Worm (Caenorhabditis elegans) whole organism, L2 larva: ENCODE measurements around the gene tbb-1.

ENCODE experiments used
- lin-13 ChIP-seq: fragments of 150-350 bp; optimal IDR thresholded peaks from 2 replicates; lab custom pipeline; 2014; ENCODE audit warnings: missing biosample characterization, missing genetic modification reagents, missing genetic modification characterization
- lin-39 ChIP-seq: fragments of 150-350 bp; optimal IDR thresholded peaks from 2 replicates; lab custom pipeline; 2014; ENCODE audit warnings: missing biosample characterization, missing genetic modification reagents, missing genetic modification characterization
- nhr-77 ChIP-seq: fragments of 150-350 bp; optimal IDR thresholded peaks from 2 replicates; lab custom pipeline; 2014; ENCODE audit warnings: missing biosample characterization, missing genetic modification characterization
- snpc-4 ChIP-seq: fragments of 150-350 bp; optimal IDR thresholded peaks from 2 replicates; lab custom pipeline; 2014; ENCODE audit warnings: missing biosample characterization, missing genetic modification characterization
- unc-62 ChIP-seq: fragments of 150-350 bp; optimal IDR thresholded peaks from 2 replicates; lab custom pipeline; 2014; ENCODE audit warnings: missing biosample characterization, missing genetic modification reagents, missing genetic modification characterization
- zag-1 ChIP-seq: fragments of 150-350 bp; optimal IDR thresholded peaks from 2 replicates; lab custom pipeline; 2014; ENCODE audit warnings: missing biosample characterization, missing genetic modification characterization
- ztf-1 ChIP-seq: fragments of 200-800 bp; sonication (Bioruptor generic); conservative IDR thresholded peaks from 2 replicates; pipeline ENCODE4 v1.3.6; 2022; ENCODE audit warnings: missing genetic modification characterization, missing compliant biosample characterization

ce11 chrIII:10714541-10714940 lies 27.7 kb downstream of the tbb-1 start:
- TF ChIP-seq lin-39 (tag; lab: Kevin White, UChicago) (no peak), nhr-77 (tag; lab: Kevin White, UChicago) (no peak), snpc-4 (tag; lab: Kevin White, UChicago) (no peak), zag-1 (tag; lab: Kevin White, UChicago) (no peak), lin-13 (no peak), unc-62 (GFP tag; lab: Kevin White, UChicago) (no peak), ztf-1 (no peak)
